Worm (Caenorhabditis elegans): ENCODE measurements around the gene Y6G8.6.

Gene Y6G8.6

ce11 chrV:17616807-17617206 lies at the start of gene Y6G8.6:
Gene Y6G8.6, minus strand, starts transcription at chrV:17616904.
- TF ChIP-seq pha-4 (tag; optimal IDR thresholded peaks at IDR 0.05) (no peak), elt-2 (tag; optimal IDR thresholded peaks at IDR 0.05) (peak; percentile 83)

DNA sequence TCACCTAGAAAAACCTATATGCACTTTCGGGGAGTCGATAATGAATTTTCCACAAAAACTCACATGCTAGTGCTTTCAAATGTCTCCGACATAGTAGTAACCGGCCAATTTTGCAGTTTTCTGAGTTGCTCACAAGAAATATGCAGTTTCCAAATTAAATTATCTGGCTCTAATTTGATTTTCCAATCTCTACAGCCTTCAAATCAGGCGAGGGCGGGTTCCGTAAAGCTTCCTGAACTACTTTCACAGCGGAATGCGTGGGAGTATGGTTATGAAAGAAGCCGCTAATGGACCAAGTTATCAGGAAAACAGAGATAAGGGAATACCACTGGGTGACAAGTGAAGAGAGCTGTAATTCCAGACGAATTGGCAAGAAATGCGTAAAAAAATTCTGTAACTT lies 49.2 kb upstream of the Y6G8.6 start, which contains the start of gene F59A1.11:
F59A1.11 (minus strand) TSS at position 101 of the 400 bp plus-strand sequence.
- TF ChIP-seq pqm-1 (tag; optimal IDR thresholded peaks at IDR 0.05) (no peak), unc-39 (tag; optimal IDR thresholded peaks at IDR 0.05) (no peak), nhr-12 (tag; optimal IDR thresholded peaks at IDR 0.05) (no peak), nhr-67 (tag; optimal IDR thresholded peaks at IDR 0.05) (no peak), lin-15B (tag; optimal IDR thresholded peaks at IDR 0.05) (no peak), ceh-16 (tag; optimal IDR thresholded peaks at IDR 0.05) (no peak), mdl-1 (tag; optimal IDR thresholded peaks at IDR 0.05) (no peak), egl-5 (tag; optimal IDR thresholded peaks at IDR 0.05) (no peak), unc-62 (GFP tag; optimal IDR thresholded peaks at IDR 0.05) (no peak), elt-1 (tag; optimal IDR thresholded peaks at IDR 0.05) (no peak), nhr-11 (tag; optimal IDR thresholded peaks at IDR 0.05) (no peak), ztf-4 (tag; optimal IDR thresholded peaks at IDR 0.05) (no peak), nhr-23 (tag; optimal IDR thresholded peaks at IDR 0.05) (no peak), ztf-11 (tag; optimal IDR thresholded peaks at IDR 0.05) (no peak), jun-1 (tag; optimal IDR thresholded peaks at IDR 0.05) (no peak), lsy-12 (tag; optimal IDR thresholded peaks at IDR 0.05) (no peak), pha-4 (tag; optimal IDR thresholded peaks at IDR 0.05) (no peak), tbx-2 (tag; optimal IDR thresholded peaks at IDR 0.05) (no peak)

DNA sequence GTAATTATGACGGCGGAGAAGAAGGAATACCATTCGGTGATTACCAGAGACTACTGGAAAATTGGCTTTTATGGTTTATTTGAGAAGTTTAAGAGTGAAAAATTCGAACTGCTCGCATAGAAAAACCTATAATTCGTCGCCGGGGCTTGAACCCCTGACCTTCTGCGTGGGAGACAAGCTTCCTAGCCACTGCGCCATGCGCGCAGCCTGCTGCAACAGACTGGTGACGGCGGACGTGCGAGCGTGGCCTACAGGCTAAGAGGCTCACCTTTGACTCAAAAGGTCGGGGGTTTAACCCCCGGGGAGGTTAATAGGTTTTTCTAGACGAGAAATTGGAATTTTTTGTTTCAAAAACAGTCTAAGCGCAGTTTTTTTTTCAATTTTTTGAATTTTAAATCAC lies 47.7 kb upstream of the Y6G8.6 start:
- no peak for TF ChIP-seq jun-1 (tag; optimal IDR thresholded peaks at IDR 0.05)
- TF ChIP-seq elt-2 (tag; optimal IDR thresholded peaks at IDR 0.05) = no peak
- no peak for TF ChIP-seq nhr-77 (tag; optimal IDR thresholded peaks at IDR 0.05)
- TF ChIP-seq pha-4 (tag; optimal IDR thresholded peaks at IDR 0.05) = no peak
- no peak for TF ChIP-seq mml-1 (tag; optimal IDR thresholded peaks at IDR 0.05)
- no peak for TF ChIP-seq eor-1 (tag; optimal IDR thresholded peaks at IDR 0.05)
- no peak for TF ChIP-seq ceh-82 (tag; optimal IDR thresholded peaks at IDR 0.05)
- TF ChIP-seq nhr-25 (tag; optimal IDR thresholded peaks at IDR 0.05) = no peak
- TF ChIP-seq hmg-11 (tag; optimal IDR thresholded peaks at IDR 0.05) = no peak
- no peak for TF ChIP-seq aly-2 (tag; optimal IDR thresholded peaks at IDR 0.05)
- TF ChIP-seq ceh-16 (tag; optimal IDR thresholded peaks at IDR 0.05) = no peak
- TF ChIP-seq fkh-10 (GFP tag; optimal IDR thresholded peaks at IDR 0.05) = no peak
- TF ChIP-seq ama-1 (optimal IDR thresholded peaks at IDR 0.05) = no peak

DNA sequence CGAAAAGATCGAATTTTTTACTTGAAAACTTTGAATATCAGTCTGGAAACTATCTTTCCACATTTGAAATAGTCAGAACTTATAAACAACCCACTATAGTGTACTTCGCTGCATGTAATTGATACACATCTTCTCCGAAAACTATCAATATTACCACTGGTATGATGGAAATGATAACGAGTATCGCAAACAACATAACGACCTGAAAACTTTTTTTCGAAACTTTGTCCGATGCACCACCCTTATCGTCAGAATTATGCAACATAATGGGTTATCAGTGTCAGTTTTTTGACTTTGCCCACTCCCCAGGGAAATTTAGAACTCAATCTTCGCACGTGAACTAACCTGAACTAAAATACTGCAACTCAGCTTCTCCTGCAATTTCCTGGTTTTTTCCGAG lies 45.6 kb upstream of the Y6G8.6 start:
- TF ChIP-seq pqm-1 (tag; optimal IDR thresholded peaks at IDR 0.05) (peak; percentile 81), pha-4 (tag; optimal IDR thresholded peaks at IDR 0.05) (no peak), snpc-4 (tag; optimal IDR thresholded peaks at IDR 0.05) (no peak), elt-3 (tag; optimal IDR thresholded peaks at IDR 0.05) (no peak), elt-2 (tag; optimal IDR thresholded peaks at IDR 0.05) (peak; percentile 96)

ce11 chrV:17660003-17660402 lies 43.3 kb upstream of the Y6G8.6 start, which contains the start of gene dgat-2:
Gene dgat-2, plus strand, starts transcription at chrV:17660303.
- TF ChIP-seq nhr-12 (tag; optimal IDR thresholded peaks at IDR 0.05) (no peak), lin-39 (tag; optimal IDR thresholded peaks at IDR 0.05) (no peak), elt-1 (tag; optimal IDR thresholded peaks at IDR 0.05) (no peak), mdl-1 (tag; optimal IDR thresholded peaks at IDR 0.05) (no peak), nhr-237 (tag; optimal IDR thresholded peaks at IDR 0.05) (no peak), nhr-23 (tag; optimal IDR thresholded peaks at IDR 0.05) (no peak), fkh-10 (GFP tag; optimal IDR thresholded peaks at IDR 0.05) (no peak), hmg-11 (tag; optimal IDR thresholded peaks at IDR 0.05) (no peak), eor-1 (tag; optimal IDR thresholded peaks at IDR 0.05) (no peak), sea-2 (GFP tag; optimal IDR thresholded peaks at IDR 0.05) (no peak), nhr-28 (tag; optimal IDR thresholded peaks at IDR 0.05) (no peak), ceh-28 (tag; optimal IDR thresholded peaks at IDR 0.05) (no peak)

All from whole organism, L3 larva.